Worm (Caenorhabditis elegans): ENCODE data around the gene mltn-5.

ce11 chrII:13945527-13945926 lies 20.5 kb downstream of the mltn-5 start:
- TF ChIP-seq B0310.2 (tag; optimal IDR thresholded peaks at IDR 0.05): no peak
- no peak for TF ChIP-seq tra-4 (tag; optimal IDR thresholded peaks at IDR 0.05)
- no peak for TF ChIP-seq ama-1 (optimal IDR thresholded peaks at IDR 0.05)
- no peak for TF ChIP-seq hnd-1 (tag; optimal IDR thresholded peaks at IDR 0.05)
- no peak for TF ChIP-seq aly-1 (tag; optimal IDR thresholded peaks at IDR 0.05)
- no peak for TF ChIP-seq ceh-13 (GFP tag; optimal IDR thresholded peaks at IDR 0.05)
